Worm (Caenorhabditis elegans): ENCODE results near the gene tbc-7.
A peak's percentile ranks its signal among the peaks of the same experiment; 100 is the strongest.

tbc-7 gene

ce11 chrX:5109130-5109529 is 24.9 kb upstream of the tbc-7 start, which contains the start of gene C42D8.1:
Gene C42D8.1 (plus strand): TSS chrX:5109506.
- TF ChIP-seq ceh-48 (tag; optimal IDR thresholded peaks at IDR 0.05) (no peak), ceh-31 (tag; optimal IDR thresholded peaks at IDR 0.05) (no peak)

ce11 chrX:5111894-5112293 is 22.2 kb upstream of the tbc-7 start:
- no peak for TF ChIP-seq hlh-30 (tag; optimal IDR thresholded peaks at IDR 0.05; ENCODE audit: insufficient read depth)

- TF ChIP-seq dve-1 (tag; optimal IDR thresholded peaks at IDR 0.05): no peak
- TF ChIP-seq rnt-1 (tag; optimal IDR thresholded peaks at IDR 0.05): no peak
- TF ChIP-seq lim-6 (tag; optimal IDR thresholded peaks at IDR 0.05): no peak
- no peak for TF ChIP-seq nhr-232 (tag; optimal IDR thresholded peaks at IDR 0.05)
- TF ChIP-seq pros-1 (tag; optimal IDR thresholded peaks at IDR 0.05): no peak
- no peak for TF ChIP-seq ref-2 (tag; optimal IDR thresholded peaks at IDR 0.05)
- TF ChIP-seq zip-5 (tag; optimal IDR thresholded peaks at IDR 0.05): no peak
- TF ChIP-seq F13H6.1 (tag; optimal IDR thresholded peaks at IDR 0.05): no peak
- no peak for TF ChIP-seq Y22D7AL.16 (tag; optimal IDR thresholded peaks at IDR 0.05)
Observed at ce11 chrX:5115511-5115910, 18.6 kb upstream of the tbc-7 start.

ce11 chrX:5116180-5116579 is 17.9 kb upstream of the tbc-7 start:
- TF ChIP-seq ceh-34 (tag; optimal IDR thresholded peaks at IDR 0.05) (no peak), pax-1 (tag; optimal IDR thresholded peaks at IDR 0.05) (no peak), elt-4 (tag; optimal IDR thresholded peaks at IDR 0.05) (no peak), ceh-14 (tag; optimal IDR thresholded peaks at IDR 0.05) (no peak), ceh-2 (tag; optimal IDR thresholded peaks at IDR 0.05) (no peak), C38D4.7 (GFP tag; optimal IDR thresholded peaks at IDR 0.05) (no peak), ama-1 (optimal IDR thresholded peaks at IDR 0.05) (no peak), npax-4 (tag; optimal IDR thresholded peaks at IDR 0.05) (no peak), gmeb-2 (tag; optimal IDR thresholded peaks at IDR 0.05) (no peak), fkh-10 (GFP tag; optimal IDR thresholded peaks at IDR 0.05) (no peak), dmd-4 (tag; optimal IDR thresholded peaks at IDR 0.05; ENCODE audit: borderline replicate concordance) (no peak)

- TF ChIP-seq pqm-1 (tag; optimal IDR thresholded peaks at IDR 0.05) (no peak), nhr-11 (tag; optimal IDR thresholded peaks at IDR 0.05) (no peak), ama-1 (optimal IDR thresholded peaks at IDR 0.05) (no peak), ceh-45 (GFP tag; IDR thresholded peaks at IDR 0.05) (no peak), rnt-1 (tag; optimal IDR thresholded peaks at IDR 0.05) (no peak), odd-2 (tag; optimal IDR thresholded peaks at IDR 0.05) (no peak), fkh-10 (GFP tag; optimal IDR thresholded peaks at IDR 0.05) (no peak), zip-5 (tag; optimal IDR thresholded peaks at IDR 0.05) (no peak), F13H6.1 (tag; optimal IDR thresholded peaks at IDR 0.05) (no peak), hlh-8 (tag; optimal IDR thresholded peaks at IDR 0.05) (no peak), ref-2 (tag; optimal IDR thresholded peaks at IDR 0.05) (no peak), hlh-30 (tag; optimal IDR thresholded peaks at IDR 0.05; ENCODE audit: insufficient read depth) (no peak), ceh-24 (tag; optimal IDR thresholded peaks at IDR 0.05) (no peak), ceh-18 (tag; optimal IDR thresholded peaks at IDR 0.05) (no peak), tbx-2 (tag; optimal IDR thresholded peaks at IDR 0.05) (no peak)
Observed at ce11 chrX:5116816-5117459, 17.1 kb upstream of the tbc-7 start, which contains the start of gene apl-1. Gene apl-1 (minus strand): TSS chrX:5116866.

- no peak for TF ChIP-seq gmeb-2 (tag; optimal IDR thresholded peaks at IDR 0.05)
- no peak for TF ChIP-seq ceh-31 (tag; optimal IDR thresholded peaks at IDR 0.05)
- peak; percentile 99 for TF ChIP-seq unc-42 (tag; optimal IDR thresholded peaks at IDR 0.05)
- no peak for TF ChIP-seq nfya-1 (tag; optimal IDR thresholded peaks at IDR 0.05)
- TF ChIP-seq ceh-48 (tag; optimal IDR thresholded peaks at IDR 0.05): no peak
- TF ChIP-seq unc-55 (GFP tag; optimal IDR thresholded peaks at IDR 0.05): no peak
- TF ChIP-seq hlh-8 (tag; optimal IDR thresholded peaks at IDR 0.05): no peak
Observed at ce11 chrX:5117571-5117970, 16.5 kb upstream of the tbc-7 start.
